Worm (Caenorhabditis elegans): ENCODE data around the gene gar-2.

ce11 chrIII:6351438-6351837 lies 42.3 kb downstream of the gar-2 start:
- no peak for TF ChIP-seq ama-1 (optimal IDR thresholded peaks at IDR 0.05)
- TF ChIP-seq tra-4 (tag; optimal IDR thresholded peaks at IDR 0.05): no peak
- TF ChIP-seq flt-1 (GFP tag; IDR thresholded peaks at IDR 0.05): no peak
- TF ChIP-seq scrt-1 (GFP tag; IDR thresholded peaks at IDR 0.05): no peak
- no peak for TF ChIP-seq ceh-36 (tag; optimal IDR thresholded peaks at IDR 0.05)
- TF ChIP-seq hmbx-1 (tag; optimal IDR thresholded peaks at IDR 0.05): no peak
- no peak for TF ChIP-seq F13C5.2 (tag; optimal IDR thresholded peaks at IDR 0.05)
- TF ChIP-seq ets-7 (tag; optimal IDR thresholded peaks at IDR 0.05): no peak
- no peak for TF ChIP-seq hmg-4 (GFP tag; optimal IDR thresholded peaks at IDR 0.05)
- TF ChIP-seq ceh-13 (GFP tag; optimal IDR thresholded peaks at IDR 0.05): no peak
- TF ChIP-seq sea-1 (GFP tag; conservative IDR thresholded peaks at IDR 0.05): no peak

Measured in whole organism, early embryonic.